Worm (Caenorhabditis elegans) whole organism, midembryonic: ENCODE measurements around the gene acy-1.

Experiments
- T22C8.4 ChIP-seq: fragments of 200-800 bp; sonication (Bioruptor generic); IDR thresholded peaks from 2 replicates; pipeline ENCODE4 v1.3.6; 2022; ENCODE audit warnings: missing genetic modification characterization, missing compliant biosample characterization
- cog-1 ChIP-seq: sonication (generic microtip); optimal IDR thresholded peaks from 2 replicates; lab custom pipeline; 2016; ENCODE audit warnings: missing genetic modification characterization, missing compliant biosample characterization
- flt-1 ChIP-seq: fragments of 200-800 bp; sonication (Bioruptor generic); IDR thresholded peaks from 2 replicates; pipeline ENCODE4 v1.3.6; 2022; ENCODE audit warnings: missing genetic modification characterization, missing compliant biosample characterization
- klf-2 ChIP-seq: fragments of 200-800 bp; sonication (Bioruptor generic); conservative IDR thresholded peaks from 2 replicates; pipeline ENCODE4 v1.3.6; 2022; ENCODE audit warnings: missing genetic modification reagents, missing genetic modification characterization, missing compliant biosample characterization
- med-1 ChIP-seq: sonication (generic microtip); optimal IDR thresholded peaks from 2 replicates; lab custom pipeline; 2017; ENCODE audit warnings: missing genetic modification characterization, mild to moderate bottlenecking, missing compliant biosample characterization, antibody characterized with exemption, missing genetic modification reagents; ENCODE audit not compliant: insufficient read depth
- ref-1 ChIP-seq: fragments of 200-800 bp; sonication (Bioruptor generic); conservative IDR thresholded peaks from 2 replicates; pipeline ENCODE4 v1.3.6; 2022; ENCODE audit warnings: missing genetic modification reagents, missing genetic modification characterization, missing compliant biosample characterization
- tab-1 ChIP-seq: fragments of 200-800 bp; sonication (Bioruptor generic); IDR thresholded peaks from 2 replicates; pipeline ENCODE4 v1.3.6; 2022; ENCODE audit warnings: missing genetic modification characterization, missing compliant biosample characterization
- ztf-23 ChIP-seq: fragments of 200-800 bp; sonication (Bioruptor generic); IDR thresholded peaks from 2 replicates; pipeline ENCODE4 v1.3.6; 2022; ENCODE audit warnings: missing genetic modification reagents, missing genetic modification characterization, missing compliant biosample characterization
- ztf-29 ChIP-seq: fragments of 200-800 bp; sonication (Bioruptor generic); IDR thresholded peaks from 2 replicates; pipeline ENCODE4 v1.3.6; 2022; ENCODE audit warnings: missing genetic modification reagents, missing genetic modification characterization, missing compliant biosample characterization

The acy-1 gene

ce11 chrIII:4754001-4754561 lies 32.2 kb downstream of the acy-1 start, which contains the start of the genes rps-0 and rbg-3:
TSS of gene rps-0 (minus strand) at chrIII:4754051.
TSS of gene rbg-3 (plus strand) at chrIII:4754424.
- peak; percentile 41 for TF ChIP-seq cog-1
- no peak for TF ChIP-seq med-1 (GFP tag; lab: Kevin White, UChicago)
- peak; percentile 71; the same call in 1 of the 2 replicates for TF ChIP-seq ztf-23 (GFP tag; lab: Robert Waterston, UW)
- TF ChIP-seq klf-2 (GFP tag; lab: Robert Waterston, UW), result no peak
- TF ChIP-seq ztf-29 (GFP tag; lab: Robert Waterston, UW), result 0 out of 2 replicates have a peak, but pooled peaks have one; percentile 21

ce11 chrIII:4756983-4757382 lies 35.1 kb downstream of the acy-1 start, which contains the start of gene fbxl-2:
TSS of gene fbxl-2 (plus strand) at chrIII:4757260.
- TF ChIP-seq T22C8.4 (GFP tag; lab: Robert Waterston, UW), result peak; percentile 72
- 0 out of 2 replicates have a peak, but pooled peaks have one; percentile 35 for TF ChIP-seq ref-1
- peak; percentile 81 for TF ChIP-seq cog-1
- peak; percentile 66 for TF ChIP-seq ztf-29 (GFP tag; lab: Robert Waterston, UW)
- peak; percentile 86 for TF ChIP-seq ztf-23 (GFP tag; lab: Robert Waterston, UW)
- peak; percentile 39 for TF ChIP-seq med-1 (GFP tag; lab: Kevin White, UChicago)
- peak; percentile 87 for TF ChIP-seq flt-1
- TF ChIP-seq klf-2 (GFP tag; lab: Robert Waterston, UW), result peak; percentile 77; the same call in 1 of the 2 replicates
- peak; percentile 86 for TF ChIP-seq tab-1 (GFP tag; lab: Robert Waterston, UW)

- TF ChIP-seq ref-1, result no peak
- no peak for TF ChIP-seq med-1 (GFP tag; lab: Kevin White, UChicago)
- no peak for TF ChIP-seq flt-1
- no peak for TF ChIP-seq T22C8.4 (GFP tag; lab: Robert Waterston, UW)
- no peak for TF ChIP-seq tab-1 (GFP tag; lab: Robert Waterston, UW)
These were observed 41.0 kb downstream of the acy-1 start for ce11 chrIII:4762846-4763245.

ce11 chrIII:4763509-4763908 lies 41.6 kb downstream of the acy-1 start, which contains the start of gene B0393.4:
TSS of gene B0393.4 (minus strand) at chrIII:4763609.
- TF ChIP-seq med-1 (GFP tag; lab: Kevin White, UChicago) (no peak), cog-1 (no peak), klf-2 (GFP tag; lab: Robert Waterston, UW) (no peak), T22C8.4 (GFP tag; lab: Robert Waterston, UW) (no peak), flt-1 (no peak), ztf-29 (GFP tag; lab: Robert Waterston, UW) (no peak), tab-1 (GFP tag; lab: Robert Waterston, UW) (no peak), ztf-23 (GFP tag; lab: Robert Waterston, UW) (no peak), ref-1 (no peak)

ce11 chrIII:4765474-4765873 lies 43.6 kb downstream of the acy-1 start, which contains the start of gene B0393.5:
TSS of gene B0393.5 (plus strand) at chrIII:4765774.
- no peak for TF ChIP-seq T22C8.4 (GFP tag; lab: Robert Waterston, UW)
- TF ChIP-seq flt-1, result no peak
- no peak for TF ChIP-seq tab-1 (GFP tag; lab: Robert Waterston, UW)
- no peak for TF ChIP-seq ztf-29 (GFP tag; lab: Robert Waterston, UW)
- no peak for TF ChIP-seq ref-1
- TF ChIP-seq klf-2 (GFP tag; lab: Robert Waterston, UW), result no peak
- no peak for TF ChIP-seq cog-1
- no peak for TF ChIP-seq med-1 (GFP tag; lab: Kevin White, UChicago)
- TF ChIP-seq ztf-23 (GFP tag; lab: Robert Waterston, UW), result no peak

- no peak for TF ChIP-seq med-1 (GFP tag; lab: Kevin White, UChicago)
- no peak for TF ChIP-seq tab-1 (GFP tag; lab: Robert Waterston, UW)
- no peak for TF ChIP-seq ztf-23 (GFP tag; lab: Robert Waterston, UW)
- TF ChIP-seq klf-2 (GFP tag; lab: Robert Waterston, UW), result no peak
- TF ChIP-seq flt-1, result no peak
- TF ChIP-seq cog-1, result no peak
- no peak for TF ChIP-seq T22C8.4 (GFP tag; lab: Robert Waterston, UW)
- no peak for TF ChIP-seq ztf-29 (GFP tag; lab: Robert Waterston, UW)
- TF ChIP-seq ref-1, result no peak
These were observed 44.9 kb downstream of the acy-1 start for ce11 chrIII:4766842-4767241.

ce11 chrIII:4767869-4768645 lies 46.2 kb downstream of the acy-1 start:
- TF ChIP-seq T22C8.4 (GFP tag; lab: Robert Waterston, UW) (no peak), cog-1 (no peak), med-1 (GFP tag; lab: Kevin White, UChicago) (no peak), ref-1 (no peak), klf-2 (GFP tag; lab: Robert Waterston, UW) (no peak), ztf-29 (GFP tag; lab: Robert Waterston, UW) (no peak), flt-1 (no peak), ztf-23 (GFP tag; lab: Robert Waterston, UW) (no peak), tab-1 (GFP tag; lab: Robert Waterston, UW) (no peak)

ce11 chrIII:4778003-4778402 lies 56.1 kb downstream of the acy-1 start, which contains the start of gene B0393.7:
TSS of gene B0393.7 (minus strand) at chrIII:4778103.
- no peak for TF ChIP-seq cog-1
- TF ChIP-seq tab-1 (GFP tag; lab: Robert Waterston, UW), result no peak
- no peak for TF ChIP-seq med-1 (GFP tag; lab: Kevin White, UChicago)
- no peak for TF ChIP-seq flt-1
- TF ChIP-seq T22C8.4 (GFP tag; lab: Robert Waterston, UW), result no peak
- no peak for TF ChIP-seq ref-1
- no peak for TF ChIP-seq ztf-23 (GFP tag; lab: Robert Waterston, UW)
- no peak for TF ChIP-seq klf-2 (GFP tag; lab: Robert Waterston, UW)
- TF ChIP-seq ztf-29 (GFP tag; lab: Robert Waterston, UW), result no peak

- TF ChIP-seq ztf-23 (GFP tag; lab: Robert Waterston, UW) (no peak), med-1 (GFP tag; lab: Kevin White, UChicago) (no peak), cog-1 (no peak), flt-1 (no peak), tab-1 (GFP tag; lab: Robert Waterston, UW) (no peak), klf-2 (GFP tag; lab: Robert Waterston, UW) (no peak), ztf-29 (GFP tag; lab: Robert Waterston, UW) (no peak), T22C8.4 (GFP tag; lab: Robert Waterston, UW) (no peak), ref-1 (no peak)
These were observed 58.0 kb downstream of the acy-1 start, which contains the start of gene B0393.9 for ce11 chrIII:4779855-4780254. TSS of gene B0393.9 (minus strand) at chrIII:4780157.
